Fruit fly (Drosophila melanogaster) whole organism, embryonic: ENCODE results near the gene mthl14.

Source experiments
- Aef1 ChIP-seq: fragments of 200-800 bp; sonication (Bioruptor generic); IDR thresholded peaks from 3 replicates; pipeline ENCODE4 v1.3.6; 2022; ENCODE audit warnings: missing biosample characterization, missing genetic modification characterization
- Awh ChIP-seq: fragments of 200-800 bp; sonication (Bioruptor generic); IDR thresholded peaks from 2 replicates; pipeline ENCODE4, ENCODE4 v1.3.6; 2022; ENCODE audit warnings: missing biosample characterization, missing genetic modification characterization
- C15 ChIP-seq: fragments of 200-800 bp; sonication (Bioruptor generic); IDR thresholded peaks from 3 replicates; pipeline ENCODE4 v1.3.6; 2022; ENCODE audit warnings: missing biosample characterization, missing genetic modification characterization
- CG12155 ChIP-seq: fragments of 200-800 bp; sonication (Bioruptor generic); optimal IDR thresholded peaks from 3 replicates; lab custom pipeline; 2016; ENCODE audit warnings: missing biosample characterization, missing genetic modification characterization
- CG12942 ChIP-seq: fragments of 200-800 bp; sonication (Bioruptor generic); optimal IDR thresholded peaks from 3 replicates; lab custom pipeline; 2016; ENCODE audit warnings: missing biosample characterization, missing genetic modification characterization
- CG14667 ChIP-seq: fragments of 200-800 bp; sonication (Bioruptor generic); IDR thresholded peaks from 2 replicates; pipeline ENCODE4 v1.3.6; 2022; ENCODE audit warnings: missing biosample characterization, missing genetic modification characterization
- CG14860 ChIP-seq: fragments of 200-800 bp; sonication (Bioruptor generic); IDR thresholded peaks from 3 replicates; pipeline ENCODE4 v1.3.6; 2022; ENCODE audit warnings: missing biosample characterization, missing genetic modification characterization; ENCODE audit not compliant: partially characterized antibody
- CG15073 ChIP-seq: fragments of 200-800 bp; sonication (Bioruptor generic); optimal IDR thresholded peaks from 2 replicates; lab custom pipeline; 2016; ENCODE audit warnings: missing biosample characterization, missing genetic modification characterization
- CG17829 ChIP-seq: fragments of 200-800 bp; optimal IDR thresholded peaks from 2 replicates; lab custom pipeline; 2019; ENCODE audit warnings: missing biosample characterization, mild to moderate bottlenecking, missing genetic modification characterization, moderate library complexity
- CG2889 ChIP-seq: fragments of 200-800 bp; sonication (Bioruptor generic); IDR thresholded peaks from 3 replicates; pipeline ENCODE4 v1.3.6; 2022; ENCODE audit warnings: missing biosample characterization, missing genetic modification characterization
- CG3407 ChIP-seq: fragments of 200-800 bp; sonication (Bioruptor generic); optimal IDR thresholded peaks from 2 replicates; lab custom pipeline; 2018; ENCODE audit warnings: missing biosample characterization, mild to moderate bottlenecking, missing genetic modification characterization
- CG4707 ChIP-seq: fragments of 200-800 bp; sonication (Bioruptor generic); optimal IDR thresholded peaks from 2 replicates; lab custom pipeline; 2018; ENCODE audit warnings: missing biosample characterization, mild to moderate bottlenecking, missing genetic modification characterization, moderate library complexity
- CG5953 ChIP-seq: fragments of 200-800 bp; sonication (Bioruptor generic); IDR thresholded peaks from 2 replicates; pipeline ENCODE4 v1.3.6; 2022; ENCODE audit warnings: missing biosample characterization, missing genetic modification characterization
- CG6683 ChIP-seq: fragments of 200-800 bp; sonication (Bioruptor generic); optimal IDR thresholded peaks from 2 replicates; lab custom pipeline; 2017; ENCODE audit warnings: missing biosample characterization, mild to moderate bottlenecking, missing genetic modification characterization, missing genetic modification reagents
- CG6765 ChIP-seq: fragments of 200-800 bp; sonication (Bioruptor generic); optimal IDR thresholded peaks from 3 replicates; lab custom pipeline; 2017; ENCODE audit warnings: missing biosample characterization, mild to moderate bottlenecking, missing genetic modification characterization
- CG7745 ChIP-seq: fragments of 200-800 bp; sonication (Bioruptor generic); optimal IDR thresholded peaks from 2 replicates; lab custom pipeline; 2018; ENCODE audit warnings: missing biosample characterization, mild to moderate bottlenecking, missing genetic modification characterization, moderate library complexity
- CG9727 ChIP-seq: fragments of 200-800 bp; sonication (Bioruptor generic); optimal IDR thresholded peaks from 3 replicates; lab custom pipeline; 2017; ENCODE audit warnings: missing biosample characterization, mild to moderate bottlenecking, missing genetic modification characterization
- CG9932 ChIP-seq: fragments of 200-800 bp; sonication (Bioruptor generic); IDR thresholded peaks from 2 replicates; pipeline ENCODE4 v1.3.6; 2022; ENCODE audit warnings: missing biosample characterization, missing genetic modification characterization
- CoRest ChIP-seq: fragments of 200-800 bp; sonication (Bioruptor generic); optimal IDR thresholded peaks from 3 replicates; lab custom pipeline; 2018; ENCODE audit warnings: missing biosample characterization, mild to moderate bottlenecking, missing genetic modification characterization, moderate library complexity
- CrebB ChIP-seq: fragments of 200-800 bp; sonication (Bioruptor generic); optimal IDR thresholded peaks from 3 replicates; lab custom pipeline; 2018; ENCODE audit warnings: missing biosample characterization, mild to moderate bottlenecking, missing genetic modification characterization
- Elba2 ChIP-seq: fragments of 200-800 bp; sonication (Bioruptor generic); optimal IDR thresholded peaks from 3 replicates; lab custom pipeline; 2016; ENCODE audit warnings: missing biosample characterization, missing genetic modification characterization
- Fer3 ChIP-seq: fragments of 200-800 bp; sonication (Bioruptor generic); optimal IDR thresholded peaks from 2 replicates; lab custom pipeline; 2018; ENCODE audit warnings: missing biosample characterization, mild to moderate bottlenecking, missing genetic modification characterization, moderate library complexity
- Hr39 ChIP-seq: fragments of >200 bp; optimal IDR thresholded peaks from 2 replicates; lab custom pipeline; 2017
- Hsf ChIP-seq: fragments of 200-800 bp; sonication (Bioruptor generic); optimal IDR thresholded peaks from 3 replicates; lab custom pipeline; 2016; ENCODE audit warnings: missing biosample characterization, missing genetic modification characterization
- Jarid2 ChIP-seq: fragments of 200-800 bp; sonication (Bioruptor generic); optimal IDR thresholded peaks from 3 replicates; lab custom pipeline; 2017; ENCODE audit warnings: mild to moderate bottlenecking, missing biosample characterization, missing genetic modification reagents, missing genetic modification characterization
- Mrtf ChIP-seq: fragments of 200-800 bp; sonication (Bioruptor generic); IDR thresholded peaks from 3 replicates; pipeline ENCODE4 v1.3.6; 2022; ENCODE audit warnings: missing biosample characterization, missing genetic modification characterization
- Myb ChIP-seq: fragments of 200-800 bp; sonication (Bioruptor generic); optimal IDR thresholded peaks from 2 replicates; lab custom pipeline; 2016; ENCODE audit warnings: missing biosample characterization, missing genetic modification characterization
- NFAT ChIP-seq: fragments of 200-800 bp; sonication (Bioruptor generic); IDR thresholded peaks from 2 replicates; pipeline ENCODE4 v1.3.6; 2022; ENCODE audit warnings: missing biosample characterization, missing genetic modification characterization
- Nf-YB ChIP-seq: fragments of 200-800 bp; sonication (Bioruptor generic); optimal IDR thresholded peaks from 3 replicates; lab custom pipeline; 2019; ENCODE audit warnings: missing biosample characterization, mild to moderate bottlenecking, missing genetic modification characterization, moderate library complexity
- bowl ChIP-seq: fragments of 200-800 bp; sonication (Bioruptor generic); IDR thresholded peaks from 2 replicates; pipeline ENCODE4 v1.3.6; 2022; ENCODE audit warnings: missing biosample characterization, missing genetic modification characterization
- cad ChIP-seq: fragments of >200 bp; optimal IDR thresholded peaks from 2 replicates; lab custom pipeline; 2017; ENCODE audit warnings: missing biosample characterization, missing genetic modification characterization
- dm ChIP-seq: fragments of 200-800 bp; sonication (Bioruptor generic); optimal IDR thresholded peaks from 3 replicates; lab custom pipeline; 2016; ENCODE audit warnings: missing biosample characterization, missing genetic modification characterization
- ems ChIP-seq: fragments of 200-800 bp; sonication (Bioruptor generic); optimal IDR thresholded peaks from 3 replicates; lab custom pipeline; 2016; ENCODE audit warnings: missing biosample characterization, missing genetic modification characterization
- hkb ChIP-seq, 2 experiments: fragments of 200-800 bp in 1 of 2; fragments of >200 bp in 1 of 2; sonication (Bioruptor generic) in 1 of 2; IDR thresholded peaks in 1 of 2; optimal IDR thresholded peaks in 1 of 2; 2 replicates each; pipeline versions ENCODE4 v1.3.6 to Lab custom; 2017 to 2022; ENCODE audit warnings: missing biosample characterization in 1 of 2, missing genetic modification characterization in 1 of 2
- inv ChIP-seq: fragments of 200-800 bp; sonication (Bioruptor generic); IDR thresholded peaks from 2 replicates; pipeline ENCODE4 v1.3.6; 2022; ENCODE audit warnings: missing biosample characterization, missing genetic modification characterization; ENCODE audit not compliant: partially characterized antibody
- luna ChIP-seq: fragments of 200-800 bp; sonication (Bioruptor generic); optimal IDR thresholded peaks from 2 replicates; lab custom pipeline; 2016; ENCODE audit warnings: missing biosample characterization, missing genetic modification characterization
- ranshi ChIP-seq: fragments of 200-800 bp; sonication (Bioruptor generic); IDR thresholded peaks from 2 replicates; pipeline ENCODE4 v1.3.6; 2022; ENCODE audit warnings: missing biosample characterization, missing genetic modification characterization
- row ChIP-seq: fragments of 200-800 bp; sonication (Bioruptor generic); IDR thresholded peaks from 3 replicates; pipeline ENCODE4 v1.3.6; 2022; ENCODE audit warnings: missing biosample characterization, missing genetic modification characterization
- schlank ChIP-seq: fragments of 200-800 bp; sonication (Bioruptor generic); optimal IDR thresholded peaks from 2 replicates; lab custom pipeline; 2018; ENCODE audit warnings: missing biosample characterization, mild to moderate bottlenecking, missing genetic modification characterization
- scrt ChIP-seq: fragments of 200-800 bp; sonication (Bioruptor generic); optimal IDR thresholded peaks from 2 replicates; lab custom pipeline; 2018; ENCODE audit warnings: missing biosample characterization, mild to moderate bottlenecking, missing genetic modification characterization, moderate library complexity
- seq ChIP-seq: fragments of 200-800 bp; sonication (Bioruptor generic); IDR thresholded peaks from 2 replicates; pipeline ENCODE4 v1.3.6; 2022; ENCODE audit warnings: missing biosample characterization, missing genetic modification characterization
- stwl ChIP-seq: fragments of 200-800 bp; sonication (Bioruptor generic); optimal IDR thresholded peaks from 3 replicates; lab custom pipeline; 2018; ENCODE audit warnings: missing biosample characterization, mild to moderate bottlenecking, missing genetic modification characterization, moderate library complexity
- sug ChIP-seq: fragments of 200-800 bp; optimal IDR thresholded peaks from 2 replicates; lab custom pipeline; 2019; ENCODE audit warnings: missing biosample characterization, mild to moderate bottlenecking, missing genetic modification characterization, moderate library complexity
- tap ChIP-seq: fragments of 200-800 bp; optimal IDR thresholded peaks from 3 replicates; lab custom pipeline; 2019; ENCODE audit warnings: missing biosample characterization, mild to moderate bottlenecking, missing genetic modification characterization, moderate library complexity
- tgo ChIP-seq: fragments of 200-800 bp; sonication (Bioruptor generic); IDR thresholded peaks from 3 replicates; pipeline ENCODE4 v1.3.6; 2022; ENCODE audit warnings: missing biosample characterization, missing genetic modification characterization
- tio ChIP-seq: fragments of 200-800 bp; sonication (Bioruptor generic); optimal IDR thresholded peaks from 2 replicates; lab custom pipeline; 2017; ENCODE audit warnings: missing biosample characterization, missing genetic modification characterization, inconsistent platforms
- tll ChIP-seq, 2 experiments: fragments of 200-800 bp in 1 of 2; fragments of >200 bp in 1 of 2; sonication (Bioruptor generic) in 1 of 2; optimal IDR thresholded peaks; 2 replicates each; lab custom pipeline; 2017 to 2019; ENCODE audit warnings: missing biosample characterization in 2 of 2, missing genetic modification characterization in 2 of 2, mild to moderate bottlenecking in 1 of 2, moderate library complexity in 1 of 2
- tup ChIP-seq: fragments of 200-800 bp; sonication (Bioruptor generic); optimal IDR thresholded peaks from 2 replicates; lab custom pipeline; 2016; ENCODE audit warnings: missing biosample characterization, mild to moderate bottlenecking, missing genetic modification characterization, moderate library complexity
- zfh2 ChIP-seq: fragments of 200-800 bp; sonication (Bioruptor generic); optimal IDR thresholded peaks from 2 replicates; lab custom pipeline; 2016; ENCODE audit warnings: missing biosample characterization, missing genetic modification characterization

Gene mthl14

DNA sequence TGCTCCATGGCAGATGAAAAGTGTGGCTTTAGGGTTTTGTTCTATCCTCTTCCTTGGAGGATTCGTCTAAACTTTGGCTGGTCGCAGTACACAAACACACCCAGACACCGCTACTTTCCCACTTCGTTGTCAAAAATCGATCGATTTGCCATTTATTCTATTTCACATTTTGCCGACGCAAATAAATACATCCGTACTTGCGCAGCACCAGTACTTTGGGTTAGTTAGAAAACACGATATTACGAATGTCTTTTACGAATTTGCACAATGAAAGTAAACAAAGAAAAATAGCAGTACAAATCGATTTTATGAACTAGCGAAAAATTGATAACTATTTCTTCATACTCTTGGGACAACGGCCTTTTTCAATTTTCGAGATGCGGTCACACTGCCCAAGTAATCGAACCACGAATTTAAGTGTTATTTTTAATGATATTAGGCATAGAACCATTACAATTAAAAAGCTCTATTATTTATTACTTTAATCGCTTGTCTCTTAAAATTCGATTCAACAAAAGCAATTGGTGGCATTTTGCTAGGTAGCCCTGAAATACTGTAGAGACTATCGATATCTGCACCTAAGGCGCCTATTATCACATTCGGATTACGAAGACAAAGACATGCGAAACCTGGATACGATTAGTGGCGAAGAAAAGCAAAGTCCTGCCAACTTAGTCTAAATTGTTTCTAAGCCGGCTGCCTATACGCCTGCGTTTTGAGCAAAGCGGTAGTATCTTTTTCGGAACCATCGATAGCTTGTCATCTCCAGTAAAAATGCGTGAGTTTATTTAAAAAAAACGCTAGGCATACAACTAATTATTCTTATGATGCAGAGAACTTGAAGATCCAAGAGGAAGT, 10.6 kb downstream of the mthl14 start, which contains the start of the genes DIP2 and wac (continued):
- peak; percentile 93 for TF ChIP-seq zfh2 (GFP tag; lab: Kevin White, UChicago)
- TF ChIP-seq tio (GFP tag; lab: Kevin White, UChicago) = no peak
- TF ChIP-seq Jarid2 (GFP tag; lab: Kevin White, UChicago) = no peak
- TF ChIP-seq Elba2 (GFP tag; lab: Kevin White, UChicago) = peak; percentile 56
- peak; percentile 56 for TF ChIP-seq CG9727 (GFP tag; lab: Kevin White, UChicago)
- TF ChIP-seq inv (GFP tag; lab: Robert Waterston, UW) = peak; percentile 84
- no peak for TF ChIP-seq CG14667 (GFP tag; lab: Robert Waterston, UW)
- TF ChIP-seq row (GFP tag; lab: Robert Waterston, UW) = peak; percentile 68
- TF ChIP-seq CG17829 (tag; lab: Kevin White, UChicago) = peak; percentile 76
- TF ChIP-seq CoRest (tag; lab: Kevin White, UChicago) = peak; percentile 71
- no peak for TF ChIP-seq CG15073 (GFP tag; lab: Kevin White, UChicago)
- peak; percentile 8 for TF ChIP-seq CG4707 (GFP tag; lab: Kevin White, UChicago)
- peak; percentile 40 for TF ChIP-seq Nf-YB (GFP tag; lab: Kevin White, UChicago)
- TF ChIP-seq CG6765 = peak; percentile 42
- no peak for TF ChIP-seq bowl (GFP tag; lab: Robert Waterston, UW)
- TF ChIP-seq tgo (GFP tag; lab: Robert Waterston, UW) = peak; percentile 71
- TF ChIP-seq CG12155 (GFP tag; lab: Kevin White, UChicago) = peak; percentile 82
- peak; percentile 53 for TF ChIP-seq schlank (tag; lab: Kevin White, UChicago)
- TF ChIP-seq sug (tag; lab: Kevin White, UChicago) = peak; percentile 74
- TF ChIP-seq NFAT (GFP tag; lab: Robert Waterston, UW) = peak; percentile 88
- TF ChIP-seq CrebB = no peak
- peak; percentile 42; the same call in 1 of the 3 replicates for TF ChIP-seq Mrtf (GFP tag; lab: Robert Waterston, UW)
- TF ChIP-seq seq = no peak; the same call in 1 of the 2 replicates
- peak; percentile 88 for TF ChIP-seq Hsf (GFP tag; lab: Kevin White, UChicago)
- no peak for TF ChIP-seq hkb (optimal IDR thresholded peaks at IDR 0.05; lab: Kevin White, UChicago)
- TF ChIP-seq hkb (GFP tag; IDR thresholded peaks at IDR 0.05; lab: Robert Waterston, UW) = peak; percentile 58; the same call in 1 of the 2 replicates
- TF ChIP-seq C15 = no peak
- peak; percentile 76 for TF ChIP-seq CG14860 (GFP tag; lab: Robert Waterston, UW)
- peak; percentile 27 for TF ChIP-seq luna
- TF ChIP-seq ems = peak; percentile 82
- TF ChIP-seq ranshi (GFP tag; lab: Robert Waterston, UW) = 0 out of 2 replicates have a peak, but pooled peaks have one; percentile 74
- peak; percentile 89 for TF ChIP-seq dm (GFP tag; lab: Kevin White, UChicago)
- peak; percentile 60; the same call in 2 of the 3 replicates for TF ChIP-seq CG2889 (GFP tag; lab: Robert Waterston, UW)
- 0 out of 2 replicates have a peak, but pooled peaks have one; percentile 40 for TF ChIP-seq Awh (GFP tag; lab: Robert Waterston, UW)
- peak; percentile 79 for TF ChIP-seq stwl (tag; lab: Kevin White, UChicago)
- peak; percentile 65 for TF ChIP-seq Fer3
- no peak for TF ChIP-seq tll (GFP tag; optimal IDR thresholded peaks at IDR 0.05; lab: Kevin White, UChicago)
- no peak for TF ChIP-seq cad (GFP tag; lab: Kevin White, UChicago)
- peak; percentile 94 for TF ChIP-seq CG9932 (GFP tag; lab: Robert Waterston, UW)
- TF ChIP-seq tap (tag; lab: Kevin White, UChicago) = no peak
- TF ChIP-seq CG3407 (GFP tag; lab: Kevin White, UChicago) = no peak
- TF ChIP-seq CG5953 (GFP tag; lab: Robert Waterston, UW) = peak; percentile 49
- no peak for TF ChIP-seq Hr39
- no peak for TF ChIP-seq scrt
- TF ChIP-seq tup (GFP tag; lab: Kevin White, UChicago) = peak; percentile 57
- peak; percentile 54; the same call in 2 of the 3 replicates for TF ChIP-seq Aef1
- no peak for TF ChIP-seq CG7745 (tag; lab: Kevin White, UChicago)
- peak; percentile 6 for TF ChIP-seq CG6683
- peak; percentile 82 for TF ChIP-seq CG12942 (GFP tag; lab: Kevin White, UChicago)
- peak; percentile 81 for TF ChIP-seq Myb (GFP tag; lab: Kevin White, UChicago)
